Worm (Caenorhabditis elegans) whole organism, late embryonic: ENCODE measurements around the gene T12A7.10.

Experiments used
- ceh-9 ChIP-seq: sonication (generic microtip); optimal IDR thresholded peaks from 2 replicates; lab custom pipeline; 2016; ENCODE audit warnings: mild to moderate bottlenecking, missing genetic modification characterization, inconsistent platforms, missing compliant biosample characterization
- rnt-1 ChIP-seq: sonication (generic microtip); optimal IDR thresholded peaks from 2 replicates; lab custom pipeline; 2016; ENCODE audit warnings: missing genetic modification characterization, missing compliant biosample characterization
- unc-55 ChIP-seq: sonication (generic microtip); optimal IDR thresholded peaks from 2 replicates; lab custom pipeline; 2017; ENCODE audit warnings: missing biosample characterization, missing genetic modification reagents, missing genetic modification characterization

DNA sequence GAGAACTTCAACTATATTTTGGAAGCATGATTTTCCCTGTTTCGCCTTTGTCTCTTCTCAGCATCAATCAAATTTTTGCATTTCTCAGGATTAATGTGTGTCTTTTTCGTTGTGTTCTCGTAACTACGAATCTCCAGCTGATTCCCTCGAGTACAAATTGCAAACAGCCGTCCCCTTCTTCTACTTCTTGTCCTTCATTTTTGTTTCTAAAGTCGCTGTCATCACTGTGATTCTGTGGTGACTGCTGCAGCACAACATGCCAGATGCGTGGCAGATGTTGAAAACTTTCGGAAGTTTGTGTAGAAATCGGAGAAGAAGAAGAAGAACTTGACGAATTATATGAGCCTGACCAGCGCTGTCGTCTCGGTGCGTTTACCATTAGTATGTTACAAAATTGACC is 41.6 kb downstream of the T12A7.10 start:
- TF ChIP-seq ceh-9 (tag; lab: Kevin White, UChicago) (no peak), rnt-1 (tag; lab: Kevin White, UChicago) (no peak), unc-55 (GFP tag; lab: Kevin White, UChicago) (no peak)
